Worm (Caenorhabditis elegans): Measurements from ENCODE around the gene pph-1.
A peak's percentile ranks its signal among the peaks of the same experiment; 100 is the strongest.

DNA sequence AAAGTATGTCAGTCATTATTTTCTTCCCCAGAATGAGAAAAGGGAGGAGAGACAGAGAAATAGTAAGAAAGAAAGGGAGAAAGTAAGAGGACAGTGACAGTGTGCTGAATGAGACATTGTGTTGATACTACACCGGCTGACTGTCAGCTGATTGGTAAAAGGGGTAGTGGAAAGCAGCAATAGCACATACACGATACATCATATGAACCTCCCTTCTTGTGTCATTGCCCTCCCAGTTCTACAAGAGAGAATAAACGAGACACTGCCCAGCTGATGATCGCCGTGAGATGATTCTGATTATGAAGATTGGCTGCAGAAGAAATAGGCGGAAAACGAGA lies 17.5 kb downstream of the pph-1 start:
- TF ChIP-seq fos-1 (tag; optimal IDR thresholded peaks at IDR 0.05) (no peak), tbx-2 (tag; optimal IDR thresholded peaks at IDR 0.05) (peak; percentile 84), unc-130 (tag; optimal IDR thresholded peaks at IDR 0.05) (peak; percentile 86), mep-1 (tag; optimal IDR thresholded peaks at IDR 0.05) (peak; percentile 59), nhr-76 (tag; optimal IDR thresholded peaks at IDR 0.05) (no peak), nhr-12 (tag; optimal IDR thresholded peaks at IDR 0.05) (no peak), zip-4 (GFP tag; optimal IDR thresholded peaks at IDR 0.05) (peak; percentile 1), xbp-1 (tag; optimal IDR thresholded peaks at IDR 0.05) (peak; percentile 51), nhr-28 (tag; optimal IDR thresholded peaks at IDR 0.05) (no peak), dpl-1 (GFP tag; optimal IDR thresholded peaks at IDR 0.05) (peak; percentile 29 to 63 (median 30)), nhr-84 (tag; optimal IDR thresholded peaks at IDR 0.05) (no peak), hlh-17 (GFP tag; optimal IDR thresholded peaks at IDR 0.05; ENCODE audit: borderline replicate concordance) (no peak), pqm-1 (tag; optimal IDR thresholded peaks at IDR 0.05) (no peak)

Measured in whole organism, L1 larva.